Worm (Caenorhabditis elegans): Measurements from ENCODE around the gene unc-22.

ce11 chrIV:12029722-12030182 lies 18.9 kb upstream of the unc-22 start, which contains the start of gene T12G3.11:
- TF ChIP-seq unc-62 (GFP tag; optimal IDR thresholded peaks at IDR 0.05): no peak
- no peak for TF ChIP-seq elt-1 (tag; optimal IDR thresholded peaks at IDR 0.05; ENCODE audit: borderline replicate concordance, insufficient read depth)
- no peak for TF ChIP-seq nhr-2 (tag; optimal IDR thresholded peaks at IDR 0.05)
